Fruit fly (Drosophila melanogaster): ENCODE measurements around the gene armi.

armi gene

DNA sequence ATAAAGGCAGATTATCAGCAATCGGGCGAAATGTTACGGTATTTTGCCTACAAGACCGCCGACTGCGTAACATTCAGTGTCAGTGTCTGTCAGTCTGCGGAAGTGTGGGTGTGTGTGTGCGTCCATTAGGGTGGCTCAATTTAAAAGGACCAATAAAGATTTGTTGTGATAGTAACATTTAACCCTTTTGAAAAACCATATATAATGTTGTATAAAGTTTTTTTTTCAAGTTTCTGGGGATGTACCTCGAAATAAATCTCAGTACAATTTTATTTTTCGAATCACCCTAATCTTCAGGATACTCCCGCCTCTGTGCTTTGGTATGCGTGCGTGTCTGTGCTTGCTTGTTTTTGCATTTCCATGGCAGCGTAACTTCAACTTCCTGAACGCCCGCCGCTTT lies 11.7 kb downstream of the armi start (continued):
- peak; percentile 20 for TF ChIP-seq CG8632 (GFP tag; optimal IDR thresholded peaks at IDR 0.05)
- no peak for TF ChIP-seq OdsH (GFP tag; optimal IDR thresholded peaks at IDR 0.05)
- peak; percentile 16 for TF ChIP-seq Ets21C (GFP tag; optimal IDR thresholded peaks at IDR 0.05)
- TF ChIP-seq esn (GFP tag; optimal IDR thresholded peaks at IDR 0.05), result peak; percentile 53
- peak; percentile 4 for TF ChIP-seq CG11762 (GFP tag; optimal IDR thresholded peaks at IDR 0.05; ENCODE audit: insufficient read depth)
- TF ChIP-seq CG6792 (GFP tag; optimal IDR thresholded peaks at IDR 0.05), result peak; percentile 51
- peak; percentile 57 for TF ChIP-seq CG3032 (tag; optimal IDR thresholded peaks at IDR 0.05)
- peak; percentile 58 for TF ChIP-seq Sox102F (GFP tag; optimal IDR thresholded peaks at IDR 0.05)
- TF ChIP-seq CG8119 (GFP tag; IDR thresholded peaks at IDR 0.05), result peak; percentile 63
- no peak for TF ChIP-seq Lpt (GFP tag; optimal IDR thresholded peaks at IDR 0.05)
- TF ChIP-seq Sox15 (GFP tag; optimal IDR thresholded peaks at IDR 0.05), result no peak
- TF ChIP-seq CG6163 (GFP tag; IDR thresholded peaks at IDR 0.05), result peak; percentile 72
- no peak for TF ChIP-seq CG32006 (GFP tag; optimal IDR thresholded peaks at IDR 0.05)
- peak; percentile 41 for TF ChIP-seq CG31627 (GFP tag; optimal IDR thresholded peaks at IDR 0.05)
- TF ChIP-seq eg (GFP tag; IDR thresholded peaks at IDR 0.05), result peak; percentile 70; the same call in 2 of the 3 replicates
- TF ChIP-seq Eip93F (GFP tag; optimal IDR thresholded peaks at IDR 0.05), result no peak
- TF ChIP-seq Smox (GFP tag; optimal IDR thresholded peaks at IDR 0.05), result peak; percentile 33
- TF ChIP-seq Hr4 (GFP tag; optimal IDR thresholded peaks at IDR 0.05), result peak; percentile 37
- TF ChIP-seq cyc (GFP tag; optimal IDR thresholded peaks at IDR 0.05), result peak; percentile 17
- TF ChIP-seq pdm3 (GFP tag; optimal IDR thresholded peaks at IDR 0.05), result no peak
- no peak for TF ChIP-seq fkh (GFP tag; optimal IDR thresholded peaks at IDR 0.05)
- 0 out of 2 replicates have a peak, but pooled peaks have one; percentile 16 for TF ChIP-seq Gug (GFP tag; IDR thresholded peaks at IDR 0.05)
- TF ChIP-seq vri (GFP tag; optimal IDR thresholded peaks at IDR 0.05), result peak; percentile 27
- no peak for TF ChIP-seq Blimp-1 (GFP tag; optimal IDR thresholded peaks at IDR 0.05)
- peak; percentile 67 for TF ChIP-seq Met (GFP tag; optimal IDR thresholded peaks at IDR 0.05)
- peak; percentile 38 for TF ChIP-seq CG3919 (GFP tag; optimal IDR thresholded peaks at IDR 0.05)
- TF ChIP-seq CG10631 (GFP tag; optimal IDR thresholded peaks at IDR 0.05), result peak; percentile 35
- peak; percentile 10 for TF ChIP-seq Hr39 (GFP tag; optimal IDR thresholded peaks at IDR 0.05)
- TF ChIP-seq CG8319 (GFP tag; optimal IDR thresholded peaks at IDR 0.05), result no peak
- peak; percentile 62 for TF ChIP-seq CG6808 (GFP tag; optimal IDR thresholded peaks at IDR 0.05)
- TF ChIP-seq salr (GFP tag; optimal IDR thresholded peaks at IDR 0.05), result peak in 1 of 2 experiments; percentile 36
- TF ChIP-seq Sox14 (GFP tag; optimal IDR thresholded peaks at IDR 0.05), result peak; percentile 39
- TF ChIP-seq net (GFP tag; optimal IDR thresholded peaks at IDR 0.05), result peak; percentile 54
- peak; percentile 71 for TF ChIP-seq Eip78C (GFP tag)
- TF ChIP-seq dsx (GFP tag; optimal IDR thresholded peaks at IDR 0.05; ENCODE audit: poor library complexity, severe bottlenecking), result peak; percentile 47
- TF ChIP-seq topi (GFP tag; optimal IDR thresholded peaks at IDR 0.05), result peak; percentile 35
- TF ChIP-seq fd85E (GFP tag; optimal IDR thresholded peaks at IDR 0.05), result no peak
- peak; percentile 68 for TF ChIP-seq svp (GFP tag)
- TF ChIP-seq CG4318 (GFP tag; optimal IDR thresholded peaks at IDR 0.05), result no peak
- peak; percentile 51 for TF ChIP-seq achi (GFP tag; optimal IDR thresholded peaks at IDR 0.05)

DNA sequence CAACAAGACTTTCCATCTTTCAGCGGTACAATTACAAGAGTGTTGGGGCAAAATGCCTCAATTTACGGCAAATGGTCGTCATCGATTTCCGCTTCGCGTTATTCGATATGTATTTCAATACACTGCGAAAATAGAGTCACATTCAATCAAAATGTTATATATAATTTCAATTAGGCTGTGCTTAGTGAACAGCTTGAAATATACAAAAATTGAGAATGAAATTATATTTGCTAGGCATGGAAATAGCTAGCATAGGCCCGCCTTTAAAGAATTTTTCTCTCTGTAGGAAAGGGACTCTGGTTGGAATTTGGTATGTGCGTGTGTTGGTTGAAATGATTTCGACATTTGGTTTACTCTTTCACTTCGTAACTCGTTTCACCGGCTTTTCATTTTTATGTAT lies 18.4 kb downstream of the armi start:
- TF ChIP-seq CG6163 (GFP tag; IDR thresholded peaks at IDR 0.05) (0 out of 3 replicates have a peak, but pooled peaks have one; percentile 29), CG31627 (GFP tag; optimal IDR thresholded peaks at IDR 0.05) (peak; percentile 2), eg (GFP tag; IDR thresholded peaks at IDR 0.05) (0 out of 3 replicates have a peak, but pooled peaks have one; percentile 9), CG6792 (GFP tag; optimal IDR thresholded peaks at IDR 0.05) (no peak), Met (GFP tag; optimal IDR thresholded peaks at IDR 0.05) (peak; percentile 3), CG32006 (GFP tag; optimal IDR thresholded peaks at IDR 0.05) (peak; percentile 11), Hr39 (GFP tag; optimal IDR thresholded peaks at IDR 0.05) (peak; percentile 8), CG34406 (GFP tag; optimal IDR thresholded peaks at IDR 0.05) (no peak), spab (GFP tag; optimal IDR thresholded peaks at IDR 0.05) (no peak), Eip75B (GFP tag; optimal IDR thresholded peaks at IDR 0.05) (no peak), svp (GFP tag) (no peak), ss (GFP tag; optimal IDR thresholded peaks at IDR 0.05) (no peak), dac (GFP tag; optimal IDR thresholded peaks at IDR 0.05) (no peak), salr (GFP tag; optimal IDR thresholded peaks at IDR 0.05) (no peak), OdsH (GFP tag; optimal IDR thresholded peaks at IDR 0.05) (no peak), CG9139 (GFP tag; optimal IDR thresholded peaks at IDR 0.05) (no peak), Eip93F (GFP tag; optimal IDR thresholded peaks at IDR 0.05) (no peak), CG1621 (tag; optimal IDR thresholded peaks at IDR 0.05) (no peak), cyc (GFP tag; optimal IDR thresholded peaks at IDR 0.05) (peak; percentile 5), Eip78C (GFP tag) (peak; percentile 50), CG11294 (GFP tag; IDR thresholded peaks at IDR 0.05) (no peak), topi (GFP tag; optimal IDR thresholded peaks at IDR 0.05) (no peak), CG10631 (GFP tag; optimal IDR thresholded peaks at IDR 0.05) (no peak), fd59A (GFP tag; optimal IDR thresholded peaks at IDR 0.05) (no peak), Gug (GFP tag; IDR thresholded peaks at IDR 0.05) (no peak), CG3919 (GFP tag; optimal IDR thresholded peaks at IDR 0.05) (no peak), dsx (GFP tag; optimal IDR thresholded peaks at IDR 0.05; ENCODE audit: poor library complexity, severe bottlenecking) (no peak)
